Worm (Caenorhabditis elegans): ENCODE results near the gene fil-1.

- TF ChIP-seq hmg-4 (GFP tag; optimal IDR thresholded peaks at IDR 0.05): no peak
- TF ChIP-seq ama-1 (optimal IDR thresholded peaks at IDR 0.05): no peak
- TF ChIP-seq F13C5.2 (tag; optimal IDR thresholded peaks at IDR 0.05): no peak
- no peak for TF ChIP-seq B0310.2 (tag; optimal IDR thresholded peaks at IDR 0.05)
- no peak for TF ChIP-seq ets-7 (tag; optimal IDR thresholded peaks at IDR 0.05)
- TF ChIP-seq flt-1 (GFP tag; IDR thresholded peaks at IDR 0.05): no peak
- no peak for TF ChIP-seq hmbx-1 (tag; optimal IDR thresholded peaks at IDR 0.05)
- no peak for TF ChIP-seq aly-1 (tag; optimal IDR thresholded peaks at IDR 0.05)
- TF ChIP-seq sea-1 (GFP tag; conservative IDR thresholded peaks at IDR 0.05): no peak
- no peak for TF ChIP-seq hnd-1 (tag; optimal IDR thresholded peaks at IDR 0.05)
- TF ChIP-seq ceh-13 (GFP tag; optimal IDR thresholded peaks at IDR 0.05): no peak
These were observed 2.8 kb upstream of the fil-1 start, which contains the start of the genes cdt-2 and T01C3.2 for ce11 chrV:14990843-14991242.

Measured in whole organism, early embryonic.